Fruit fly (Drosophila melanogaster) whole organism, embryonic: ENCODE results near the gene mmy.
A peak's percentile ranks its signal among the peaks of the same experiment; 100 is the strongest.

Experiments used
- Awh ChIP-seq: fragments of 200-800 bp; sonication (Bioruptor generic); IDR thresholded peaks from 2 replicates; pipeline ENCODE4, ENCODE4 v1.3.6; 2022; ENCODE audit warnings: missing biosample characterization, missing genetic modification characterization
- CG10979 ChIP-seq: fragments of 200-800 bp; sonication (Bioruptor generic); optimal IDR thresholded peaks from 2 replicates; lab custom pipeline; 2018; ENCODE audit warnings: missing biosample characterization, mild to moderate bottlenecking, missing genetic modification characterization, moderate library complexity
- CG11093 ChIP-seq: fragments of 200-800 bp; sonication (Bioruptor generic); IDR thresholded peaks from 3 replicates; pipeline ENCODE4 v1.3.6; 2022; ENCODE audit warnings: missing biosample characterization, missing genetic modification characterization
- CG11456 ChIP-seq: fragments of 200-800 bp; sonication (Bioruptor generic); IDR thresholded peaks from 3 replicates; pipeline ENCODE4 v1.3.6; 2022; ENCODE audit warnings: missing biosample characterization, missing genetic modification characterization
- CG12071 ChIP-seq: fragments of 200-800 bp; sonication (Bioruptor generic); optimal IDR thresholded peaks from 3 replicates; lab custom pipeline; 2018; ENCODE audit warnings: missing biosample characterization, mild to moderate bottlenecking, missing genetic modification characterization
- CG13424 ChIP-seq: fragments of 200-800 bp; sonication (Bioruptor generic); optimal IDR thresholded peaks from 2 replicates; lab custom pipeline; 2019; ENCODE audit warnings: missing biosample characterization, mild to moderate bottlenecking, missing genetic modification characterization, moderate library complexity
- CG14014 ChIP-seq: fragments of 200-800 bp; sonication (Bioruptor generic); IDR thresholded peaks from 2 replicates; pipeline ENCODE4 v1.3.6; 2022; ENCODE audit warnings: missing biosample characterization, missing genetic modification characterization
- CG15269 ChIP-seq: fragments of 200-800 bp; sonication (Bioruptor generic); optimal IDR thresholded peaks from 2 replicates; lab custom pipeline; 2018; ENCODE audit warnings: missing biosample characterization, mild to moderate bottlenecking, missing genetic modification characterization, moderate library complexity
- CG1602 ChIP-seq: fragments of 200-800 bp; sonication (Bioruptor generic); optimal IDR thresholded peaks from 3 replicates; lab custom pipeline; 2016; ENCODE audit warnings: missing biosample characterization, missing genetic modification characterization
- CG1647 ChIP-seq: fragments of 200-800 bp; sonication (Bioruptor generic); optimal IDR thresholded peaks from 3 replicates; lab custom pipeline; 2016; ENCODE audit warnings: missing biosample characterization, missing genetic modification characterization
- CG16813 ChIP-seq: fragments of 200-800 bp; sonication (Bioruptor generic); IDR thresholded peaks from 3 replicates; pipeline ENCODE4 v1.3.6; 2022; ENCODE audit warnings: missing biosample characterization, missing genetic modification characterization; ENCODE audit not compliant: partially characterized antibody
- CG1792 ChIP-seq: fragments of 200-800 bp; sonication (Bioruptor generic); optimal IDR thresholded peaks from 2 replicates; lab custom pipeline; 2016; ENCODE audit warnings: missing biosample characterization, missing genetic modification characterization
- CG18476 ChIP-seq: fragments of 200-800 bp; sonication (Bioruptor generic); optimal IDR thresholded peaks from 2 replicates; lab custom pipeline; 2016; ENCODE audit warnings: missing biosample characterization, mild to moderate bottlenecking, missing genetic modification characterization
- CG2116 ChIP-seq: fragments of 200-800 bp; sonication (Bioruptor generic); optimal IDR thresholded peaks from 3 replicates; lab custom pipeline; 2018; ENCODE audit warnings: missing biosample characterization, mild to moderate bottlenecking, missing genetic modification characterization
- CG3281 ChIP-seq: fragments of 200-800 bp; sonication (Bioruptor generic); optimal IDR thresholded peaks from 3 replicates; lab custom pipeline; 2017; ENCODE audit warnings: missing biosample characterization, mild to moderate bottlenecking, missing genetic modification characterization
- CG34422 ChIP-seq: fragments of 200-800 bp; sonication (Bioruptor generic); IDR thresholded peaks from 3 replicates; pipeline ENCODE4 v1.3.6; 2022; ENCODE audit warnings: missing biosample characterization, missing genetic modification characterization
- CG5953 ChIP-seq: fragments of 200-800 bp; sonication (Bioruptor generic); IDR thresholded peaks from 2 replicates; pipeline ENCODE4 v1.3.6; 2022; ENCODE audit warnings: missing biosample characterization, missing genetic modification characterization
- CG7987 ChIP-seq: fragments of 200-800 bp; sonication (Bioruptor generic); optimal IDR thresholded peaks from 2 replicates; lab custom pipeline; 2018; ENCODE audit warnings: missing biosample characterization, mild to moderate bottlenecking, missing genetic modification characterization, moderate library complexity
- E2f2 ChIP-seq: fragments of 200-800 bp; sonication (Bioruptor generic); IDR thresholded peaks from 2 replicates; pipeline ENCODE4 v1.3.6; 2022; ENCODE audit warnings: missing biosample characterization, missing genetic modification characterization
- Ets65A ChIP-seq: fragments of 200-800 bp; sonication (Bioruptor generic); peaks from one replicate; lab custom pipeline; 2016; ENCODE audit warnings: missing biosample characterization, missing genetic modification characterization
- Kr ChIP-seq: fragments of 200-800 bp; sonication (Bioruptor generic); optimal IDR thresholded peaks from 2 replicates; lab custom pipeline; 2017; ENCODE audit warnings: missing biosample characterization, mild to moderate bottlenecking, missing genetic modification characterization
- Meics ChIP-seq: fragments of 200-800 bp; sonication (Bioruptor generic); optimal IDR thresholded peaks from 2 replicates; lab custom pipeline; 2017; ENCODE audit warnings: missing biosample characterization, mild to moderate bottlenecking, missing genetic modification characterization
- Mes4 ChIP-seq: fragments of 200-800 bp; sonication (Bioruptor generic); optimal IDR thresholded peaks from 2 replicates; lab custom pipeline; 2016; ENCODE audit warnings: missing biosample characterization, missing genetic modification characterization
- Oaz ChIP-seq: fragments of 200-800 bp; sonication (Bioruptor generic); IDR thresholded peaks from 2 replicates; pipeline ENCODE4 v1.3.6; 2022; ENCODE audit warnings: missing biosample characterization, missing genetic modification characterization
- Scr ChIP-seq: fragments of 200-800 bp; sonication (Bioruptor generic); IDR thresholded peaks from 2 replicates; pipeline ENCODE4 v1.3.6; 2022; ENCODE audit warnings: missing biosample characterization, missing genetic modification characterization; ENCODE audit not compliant: partially characterized antibody
- Six4 ChIP-seq: fragments of 200-800 bp; sonication (Bioruptor generic); optimal IDR thresholded peaks from 2 replicates; lab custom pipeline; 2016; ENCODE audit warnings: missing biosample characterization, missing genetic modification characterization
- Taf1 ChIP-seq: fragments of 200-800 bp; sonication (Bioruptor generic); IDR thresholded peaks from 2 replicates; pipeline ENCODE4 v1.3.6; 2022; ENCODE audit warnings: missing biosample characterization, missing genetic modification characterization
- Xrp1 ChIP-seq: fragments of 200-800 bp; sonication (Bioruptor generic); IDR thresholded peaks from 2 replicates; pipeline ENCODE4 v1.3.6; 2022; ENCODE audit warnings: missing biosample characterization, missing genetic modification characterization
- bigmax ChIP-seq: fragments of 200-800 bp; sonication (Bioruptor generic); optimal IDR thresholded peaks from 2 replicates; lab custom pipeline; 2018; ENCODE audit warnings: missing biosample characterization, mild to moderate bottlenecking, missing genetic modification characterization
- esg ChIP-seq: fragments of 200-800 bp; sonication (Bioruptor generic); conservative IDR thresholded peaks from 2 replicates; pipeline ENCODE4 v1.3.6; 2022; ENCODE audit warnings: missing biosample characterization, missing genetic modification characterization
- fd3F ChIP-seq: fragments of 200-800 bp; sonication (Bioruptor generic); optimal IDR thresholded peaks from 2 replicates; lab custom pipeline; 2018; ENCODE audit warnings: missing biosample characterization, mild to moderate bottlenecking, missing genetic modification characterization, moderate library complexity
- fru ChIP-seq: fragments of >200 bp; optimal IDR thresholded peaks from 2 replicates; lab custom pipeline; 2017
- gem ChIP-seq: fragments of 200-800 bp; sonication (Bioruptor generic); optimal IDR thresholded peaks from 2 replicates; lab custom pipeline; 2019; ENCODE audit warnings: missing biosample characterization, mild to moderate bottlenecking, missing genetic modification characterization, moderate library complexity
- grau ChIP-seq: fragments of 200-800 bp; optimal IDR thresholded peaks from 3 replicates; lab custom pipeline; 2019; ENCODE audit warnings: missing biosample characterization, mild to moderate bottlenecking, missing genetic modification characterization, moderate library complexity
- hbn ChIP-seq: fragments of 200-800 bp; sonication (Bioruptor generic); IDR thresholded peaks from 2 replicates; pipeline ENCODE4 v1.3.6; 2022; ENCODE audit warnings: missing biosample characterization, missing genetic modification characterization; ENCODE audit not compliant: partially characterized antibody
- her ChIP-seq: fragments of 200-800 bp; sonication (Bioruptor generic); optimal IDR thresholded peaks from 2 replicates; lab custom pipeline; 2016; ENCODE audit warnings: missing biosample characterization, missing genetic modification characterization
- hth ChIP-seq: fragments of >200 bp; optimal IDR thresholded peaks from 2 replicates; lab custom pipeline; 2017; ENCODE audit warnings: inconsistent platforms
- knrl ChIP-seq: fragments of 200-800 bp; sonication (Bioruptor generic); IDR thresholded peaks from 3 replicates; pipeline ENCODE4 v1.3.6; 2022; ENCODE audit warnings: missing biosample characterization, missing genetic modification characterization; ENCODE audit not compliant: partially characterized antibody
- nom ChIP-seq: fragments of 200-800 bp; sonication (Bioruptor generic); optimal IDR thresholded peaks from 2 replicates; lab custom pipeline; 2017; ENCODE audit warnings: missing biosample characterization, missing genetic modification characterization, mild to moderate bottlenecking, moderate library complexity, missing genetic modification reagents
- onecut ChIP-seq: fragments of 200-800 bp; sonication (Bioruptor generic); IDR thresholded peaks from 2 replicates; pipeline ENCODE4 v1.3.6; 2022; ENCODE audit warnings: missing biosample characterization, missing genetic modification characterization
- peb ChIP-seq: fragments of 200-800 bp; sonication (Bioruptor generic); IDR thresholded peaks from 2 replicates; pipeline ENCODE4 v1.3.6; 2022; ENCODE audit warnings: missing biosample characterization, missing genetic modification characterization
- scrt ChIP-seq: fragments of 200-800 bp; sonication (Bioruptor generic); optimal IDR thresholded peaks from 2 replicates; lab custom pipeline; 2018; ENCODE audit warnings: missing biosample characterization, mild to moderate bottlenecking, missing genetic modification characterization, moderate library complexity
- slp2 ChIP-seq: fragments of 200-800 bp; sonication (Bioruptor generic); optimal IDR thresholded peaks from 2 replicates; lab custom pipeline; 2016; ENCODE audit warnings: missing biosample characterization, missing genetic modification characterization
- sob ChIP-seq: fragments of 200-800 bp; sonication (Bioruptor generic); IDR thresholded peaks from 2 replicates; pipeline ENCODE4 v1.3.6; 2022; ENCODE audit warnings: missing biosample characterization, missing genetic modification characterization
- sqz ChIP-seq: fragments of 200-800 bp; sonication (Bioruptor generic); optimal IDR thresholded peaks from 3 replicates; lab custom pipeline; 2018; ENCODE audit warnings: missing biosample characterization, mild to moderate bottlenecking, missing genetic modification characterization
- sr ChIP-seq: fragments of 200-800 bp; sonication (Bioruptor generic); IDR thresholded peaks from 3 replicates; pipeline ENCODE4 v1.3.6; 2022; ENCODE audit warnings: missing biosample characterization, missing genetic modification characterization
- tna ChIP-seq: fragments of 200-800 bp; sonication (Bioruptor generic); IDR thresholded peaks from 2 replicates; pipeline ENCODE4 v1.3.6; 2022; ENCODE audit warnings: missing biosample characterization, missing genetic modification characterization; ENCODE audit not compliant: partially characterized antibody
- z ChIP-seq: fragments of 200-800 bp; sonication (Bioruptor generic); IDR thresholded peaks from 3 replicates; pipeline ENCODE4 v1.3.6; 2022; ENCODE audit warnings: missing biosample characterization, missing genetic modification characterization
- zfh2 ChIP-seq: fragments of 200-800 bp; sonication (Bioruptor generic); optimal IDR thresholded peaks from 2 replicates; lab custom pipeline; 2016; ENCODE audit warnings: missing biosample characterization, missing genetic modification characterization

mmy gene

dm6 chr2L:6473076-6474037 is at the start of gene mmy (continued):
- TF ChIP-seq CG3281 (GFP tag; lab: Kevin White, UChicago) (peak; percentile 47), sr (GFP tag; lab: Robert Waterston, UW) (peak; percentile 54; the same call in 2 of the 3 replicates), CG34422 (GFP tag; lab: Robert Waterston, UW) (peak; percentile 64), z (GFP tag; lab: Robert Waterston, UW) (peak; percentile 75), E2f2 (GFP tag; lab: Robert Waterston, UW) (peak; percentile 45; the same call in 1 of the 2 replicates), bigmax (GFP tag; lab: Kevin White, UChicago) (peak; percentile 36), sqz (GFP tag; lab: Kevin White, UChicago) (peak; percentile 98), Ets65A (GFP tag; lab: Kevin White, UChicago) (peak; percentile 51), CG11093 (GFP tag; lab: Robert Waterston, UW) (no peak), CG13424 (tag; lab: Kevin White, UChicago) (peak; percentile 72), fru (lab: Kevin White, UChicago) (no peak), Mes4 (GFP tag; lab: Kevin White, UChicago) (peak; percentile 53), Awh (GFP tag; lab: Robert Waterston, UW) (0 out of 2 replicates have a peak, but pooled peaks have one; percentile 21), knrl (GFP tag; lab: Robert Waterston, UW) (no peak; the same call in 2 of the 3 replicates), CG18476 (GFP tag; lab: Kevin White, UChicago) (peak; percentile 38), sob (no peak), Meics (GFP tag; lab: Kevin White, UChicago) (peak; percentile 46), grau (tag; lab: Kevin White, UChicago) (peak; percentile 73), CG5953 (no peak), Taf1 (GFP tag; lab: Robert Waterston, UW) (no peak), CG15269 (peak; percentile 72), CG1792 (GFP tag; lab: Kevin White, UChicago) (no peak), scrt (GFP tag; lab: Kevin White, UChicago) (peak; percentile 8), peb (GFP tag; lab: Robert Waterston, UW) (0 out of 2 replicates have a peak, but pooled peaks have one; percentile 28), fd3F (GFP tag; lab: Kevin White, UChicago) (no peak), CG1647 (no peak), hbn (0 out of 2 replicates have a peak, but pooled peaks have one; percentile 19), Kr (GFP tag; lab: Kevin White, UChicago) (no peak), CG14014 (peak; percentile 30), CG10979 (tag; lab: Kevin White, UChicago) (peak; percentile 61), Six4 (GFP tag; lab: Kevin White, UChicago) (no peak), zfh2 (GFP tag; lab: Kevin White, UChicago) (no peak), Oaz (GFP tag; lab: Robert Waterston, UW) (no peak), CG2116 (GFP tag; lab: Kevin White, UChicago) (peak; percentile 38), onecut (peak; percentile 94), CG12071 (GFP tag; lab: Kevin White, UChicago) (no peak), gem (peak; percentile 82), tna (GFP tag; lab: Robert Waterston, UW) (peak; percentile 68; the same call in 1 of the 2 replicates), esg (peak; percentile 52; the same call in 1 of the 2 replicates), slp2 (no peak), CG16813 (GFP tag; lab: Robert Waterston, UW) (peak; percentile 30; the same call in 1 of the 3 replicates), her (peak; percentile 37), CG7987 (peak; percentile 37), Scr (GFP tag; lab: Robert Waterston, UW) (peak; percentile 46), Xrp1 (GFP tag; lab: Robert Waterston, UW) (peak; percentile 45; the same call in 1 of the 2 replicates), nom (peak; percentile 56), CG1602 (GFP tag; lab: Kevin White, UChicago) (peak; percentile 21), hth (no peak), CG11456 (GFP tag; lab: Robert Waterston, UW) (no peak)
